Worm (Caenorhabditis elegans): ENCODE results near the gene F38A6.5.
A peak's percentile ranks its signal among the peaks of the same experiment; 100 is the strongest.

Gene F38A6.5

ce11 chrV:20745278-20745677, 28.3 kb downstream of the F38A6.5 start:
- TF ChIP-seq ceh-39 (tag; optimal IDR thresholded peaks at IDR 0.05) (no peak), pha-4 (tag; optimal IDR thresholded peaks at IDR 0.05) (peak; percentile 98)

- TF ChIP-seq hlh-1 (tag; optimal IDR thresholded peaks at IDR 0.05), result peak; percentile 9
- no peak for TF ChIP-seq ztf-11 (tag; optimal IDR thresholded peaks at IDR 0.05)
- peak; percentile 29 for TF ChIP-seq mep-1 (tag; optimal IDR thresholded peaks at IDR 0.05)
- no peak for TF ChIP-seq bed-3 (GFP tag; optimal IDR thresholded peaks at IDR 0.05)
- no peak for TF ChIP-seq unc-62 (GFP tag; optimal IDR thresholded peaks at IDR 0.05)
Measured at ce11 chrV:20744290-20744837, 29.2 kb downstream of the F38A6.5 start, which contains the start of gene dnj-25. Gene dnj-25 (minus strand): TSS chrV:20744346.

- TF ChIP-seq drap-1 (GFP tag; optimal IDR thresholded peaks at IDR 0.05) (no peak), ces-1 (GFP tag; optimal IDR thresholded peaks at IDR 0.05) (peak; percentile 64)
Measured at ce11 chrV:20739387-20739786, 34.2 kb downstream of the F38A6.5 start.

ce11 chrV:20734658-20735057, 38.9 kb downstream of the F38A6.5 start, which contains the start of gene srxa-6:
Gene srxa-6 (plus strand): TSS chrV:20734958.
- TF ChIP-seq elt-1 (tag; optimal IDR thresholded peaks at IDR 0.05; ENCODE audit: borderline replicate concordance, insufficient read depth), result no peak
- TF ChIP-seq mls-2 (tag; optimal IDR thresholded peaks at IDR 0.05), result no peak
- no peak for TF ChIP-seq bed-3 (GFP tag; optimal IDR thresholded peaks at IDR 0.05)
- TF ChIP-seq ceh-39 (tag; optimal IDR thresholded peaks at IDR 0.05), result no peak
- no peak for TF ChIP-seq lin-13 (tag; optimal IDR thresholded peaks at IDR 0.05)
- no peak for TF ChIP-seq elt-3 (tag; optimal IDR thresholded peaks at IDR 0.05)
- no peak for TF ChIP-seq snpc-4 (tag; optimal IDR thresholded peaks at IDR 0.05)
- no peak for TF ChIP-seq nhr-12 (tag; optimal IDR thresholded peaks at IDR 0.05)
- TF ChIP-seq sem-2 (GFP tag; optimal IDR thresholded peaks at IDR 0.05), result no peak
- no peak for TF ChIP-seq drap-1 (GFP tag; optimal IDR thresholded peaks at IDR 0.05)
- no peak for TF ChIP-seq flh-1 (GFP tag; optimal IDR thresholded peaks at IDR 0.05)
- TF ChIP-seq tbx-8 (GFP tag; optimal IDR thresholded peaks at IDR 0.05), result no peak
- no peak for TF ChIP-seq mep-1 (tag; optimal IDR thresholded peaks at IDR 0.05)
- TF ChIP-seq unc-120 (tag; optimal IDR thresholded peaks at IDR 0.05; ENCODE audit: poor library complexity, severe bottlenecking), result no peak
- TF ChIP-seq pha-4 (tag; optimal IDR thresholded peaks at IDR 0.05), result no peak
- no peak for TF ChIP-seq lin-32 (GFP tag; optimal IDR thresholded peaks at IDR 0.05)
- TF ChIP-seq ceh-43 (GFP tag; optimal IDR thresholded peaks at IDR 0.05), result no peak

ce11 chrV:20731787-20732186, 41.8 kb downstream of the F38A6.5 start, which contains the start of gene srxa-1:
Gene srxa-1 (plus strand): TSS chrV:20732087.
- TF ChIP-seq unc-62 (GFP tag; optimal IDR thresholded peaks at IDR 0.05), result no peak
- no peak for TF ChIP-seq ceh-83 (GFP tag; optimal IDR thresholded peaks at IDR 0.05)
- no peak for TF ChIP-seq M03D4.4 (tag; optimal IDR thresholded peaks at IDR 0.05)
- no peak for TF ChIP-seq ham-2 (GFP tag; optimal IDR thresholded peaks at IDR 0.05)
- no peak for TF ChIP-seq nhr-237 (tag; optimal IDR thresholded peaks at IDR 0.05)
- no peak for TF ChIP-seq pha-4 (tag; optimal IDR thresholded peaks at IDR 0.05)
- no peak for TF ChIP-seq elt-3 (tag; optimal IDR thresholded peaks at IDR 0.05)

ce11 chrV:20728763-20729350, 44.7 kb downstream of the F38A6.5 start, which contains the start of gene ipla-3:
Gene ipla-3 (minus strand): TSS chrV:20729272.
- TF ChIP-seq mep-1 (tag; optimal IDR thresholded peaks at IDR 0.05) (peak; percentile 40), pha-4 (tag; optimal IDR thresholded peaks at IDR 0.05) (peak; percentile 53), mls-2 (tag; optimal IDR thresholded peaks at IDR 0.05) (peak; percentile 42), unc-120 (tag; optimal IDR thresholded peaks at IDR 0.05; ENCODE audit: poor library complexity, severe bottlenecking) (peak; percentile 9), hlh-1 (tag; optimal IDR thresholded peaks at IDR 0.05) (no peak), lsy-2 (tag; optimal IDR thresholded peaks at IDR 0.05) (peak; percentile 5), mab-5 (tag; optimal IDR thresholded peaks at IDR 0.05) (no peak), zip-8 (tag; optimal IDR thresholded peaks at IDR 0.05) (no peak)
